1 fruit fly cellular context compared by ENCODE assay signal in the genomic region with DNA sequence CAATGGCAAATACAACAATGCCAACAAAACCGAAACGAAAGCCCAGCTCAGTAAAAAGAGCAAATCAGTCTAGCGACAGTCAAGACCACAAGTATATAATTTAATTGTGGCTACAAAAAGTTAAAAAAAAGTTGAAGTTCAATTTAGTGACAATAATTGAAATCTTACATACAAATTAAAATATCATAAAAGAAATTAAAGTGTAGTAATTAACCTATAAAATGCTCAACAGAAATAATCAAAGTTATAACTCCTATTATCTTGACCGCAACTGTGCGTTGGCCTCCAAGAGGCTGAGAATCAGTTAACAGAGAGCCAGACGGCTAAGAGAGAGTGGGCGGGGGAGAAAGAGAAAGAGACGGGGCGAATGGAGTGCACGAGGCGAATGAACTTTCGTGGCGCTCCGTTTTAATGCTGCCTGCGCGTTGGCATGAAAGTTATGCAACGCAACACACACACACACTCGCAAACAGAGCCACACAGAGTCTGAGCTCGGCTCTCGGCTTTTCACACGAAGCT.
TF ChIP-seq lines count a peak whose summit lies in the region.

No protein-coding gene starts in this region.

TF ChIP-seq in whole organism, embryonic, 481 proteins besides CTCF, POLR2A, EP300 and RAD21 (continued from another document and continues in another):
- no peak for TF ChIP-seq D19B (GFP tag; optimal IDR thresholded peaks at IDR 0.05; lab: Kevin White, UChicago)
- no peak for TF ChIP-seq CG12071 (GFP tag; optimal IDR thresholded peaks at IDR 0.05; lab: Kevin White, UChicago)
- peak; percentile 83 for TF ChIP-seq HLH3B (GFP tag; IDR thresholded peaks at IDR 0.05; lab: Robert Waterston, UW)
- TF ChIP-seq D19A (tag; optimal IDR thresholded peaks at IDR 0.05; lab: Kevin White, UChicago), result peak; percentile 88
- peak; percentile 76; the same call in 1 of the 2 replicates for TF ChIP-seq CG5953 (GFP tag; IDR thresholded peaks at IDR 0.05; lab: Robert Waterston, UW)
- TF ChIP-seq Sry-δ (GFP tag; optimal IDR thresholded peaks at IDR 0.05; lab: Kevin White, UChicago), result peak; percentile 5
- TF ChIP-seq da (GFP tag; optimal IDR thresholded peaks at IDR 0.05; lab: Kevin White, UChicago), result no peak
- TF ChIP-seq peb (GFP tag; IDR thresholded peaks at IDR 0.05; lab: Robert Waterston, UW), result peak; percentile 49; the same call in 1 of the 2 replicates
- peak; percentile 59 for TF ChIP-seq CG11723 (GFP tag; optimal IDR thresholded peaks at IDR 0.05; lab: Kevin White, UChicago)
- peak; percentile 81 for TF ChIP-seq H2.0 (GFP tag; IDR thresholded peaks at IDR 0.05; lab: Robert Waterston, UW)
- 0 out of 2 replicates have a peak, but pooled peaks have one; percentile 16 for TF ChIP-seq Rfx (GFP tag; IDR thresholded peaks at IDR 0.05; lab: Robert Waterston, UW)
- TF ChIP-seq Spps (tag; optimal IDR thresholded peaks at IDR 0.05; lab: Kevin White, UChicago), result peak; percentile 92
- no peak; the same call in 1 of the 2 replicates for TF ChIP-seq gsb (GFP tag; IDR thresholded peaks at IDR 0.05; lab: Robert Waterston, UW)
- no peak for TF ChIP-seq yki (optimal IDR thresholded peaks at IDR 0.05; lab: Kevin White, UChicago)
- no peak for TF ChIP-seq hkb (optimal IDR thresholded peaks at IDR 0.05; lab: Kevin White, UChicago)
- peak; percentile 88 for TF ChIP-seq hkb (GFP tag; IDR thresholded peaks at IDR 0.05; lab: Robert Waterston, UW)
- TF ChIP-seq nerfin-1 (tag; optimal IDR thresholded peaks at IDR 0.05; lab: Kevin White, UChicago), result peak; percentile 88
- no peak for TF ChIP-seq amos (GFP tag; IDR thresholded peaks at IDR 0.05; lab: Robert Waterston, UW; ENCODE audit: partially characterized antibody)
- peak; percentile 83 for TF ChIP-seq Asciz (GFP tag; optimal IDR thresholded peaks at IDR 0.05; lab: Kevin White, UChicago)
- TF ChIP-seq CG7745 (tag; optimal IDR thresholded peaks at IDR 0.05; lab: Kevin White, UChicago), result peak; percentile 71
- no peak for TF ChIP-seq ash1 (GFP tag; optimal IDR thresholded peaks at IDR 0.05; lab: Kevin White, UChicago)
- no peak for TF ChIP-seq luna (GFP tag; optimal IDR thresholded peaks at IDR 0.05; lab: Kevin White, UChicago)
- peak; percentile 76 for TF ChIP-seq CG18599 (GFP tag; optimal IDR thresholded peaks at IDR 0.05; lab: Kevin White, UChicago)
- TF ChIP-seq dati (GFP tag; IDR thresholded peaks at IDR 0.05; lab: Robert Waterston, UW), result no peak
- TF ChIP-seq Sox100B (GFP tag; optimal IDR thresholded peaks at IDR 0.05; lab: Kevin White, UChicago), result peak; percentile 89
- no peak; the same call in 1 of the 2 replicates for TF ChIP-seq E2f2 (GFP tag; IDR thresholded peaks at IDR 0.05; lab: Robert Waterston, UW)
- peak; percentile 72 for TF ChIP-seq CG10147 (GFP tag; optimal IDR thresholded peaks at IDR 0.05; lab: Kevin White, UChicago)
- 0 out of 2 replicates have a peak, but pooled peaks have one; percentile 25 for TF ChIP-seq CG4360 (GFP tag; IDR thresholded peaks at IDR 0.05; lab: Robert Waterston, UW)
- TF ChIP-seq CG12391 (tag; optimal IDR thresholded peaks at IDR 0.05; lab: Kevin White, UChicago), result peak; percentile 90
- TF ChIP-seq CG8089 (GFP tag; optimal IDR thresholded peaks at IDR 0.05; lab: Kevin White, UChicago), result peak; percentile 29
- no peak for TF ChIP-seq Taf1 (GFP tag; IDR thresholded peaks at IDR 0.05; lab: Robert Waterston, UW)
- TF ChIP-seq HHEX (GFP tag; optimal IDR thresholded peaks at IDR 0.05; lab: Kevin White, UChicago), result peak; percentile 63
- peak; percentile 41 for TF ChIP-seq CG12104 (GFP tag; optimal IDR thresholded peaks at IDR 0.05; lab: Kevin White, UChicago)
- peak; percentile 45 for TF ChIP-seq CG14667 (GFP tag; IDR thresholded peaks at IDR 0.05; lab: Robert Waterston, UW)
- TF ChIP-seq CG10462 (GFP tag; optimal IDR thresholded peaks at IDR 0.05; lab: Kevin White, UChicago), result peak; percentile 46
- TF ChIP-seq danr (GFP tag; IDR thresholded peaks at IDR 0.05; lab: Robert Waterston, UW), result no peak
- peak; percentile 78 for TF ChIP-seq Xbp1 (GFP tag; optimal IDR thresholded peaks at IDR 0.05; lab: Kevin White, UChicago)
- no peak for TF ChIP-seq CHES-1-like (GFP tag; optimal IDR thresholded peaks at IDR 0.05; lab: Kevin White, UChicago)
- TF ChIP-seq otp (GFP tag; IDR thresholded peaks at IDR 0.05; lab: Robert Waterston, UW), result 0 out of 3 replicates have a peak, but pooled peaks have one; percentile 33
- peak; percentile 73 for TF ChIP-seq run (tag; optimal IDR thresholded peaks at IDR 0.05; lab: Kevin White, UChicago)
- peak; percentile 36; the same call in 1 of the 2 replicates for TF ChIP-seq gt (GFP tag; IDR thresholded peaks at IDR 0.05; lab: Robert Waterston, UW)
- TF ChIP-seq CG16779 (GFP tag; IDR thresholded peaks at IDR 0.05; lab: Robert Waterston, UW), result no peak
- TF ChIP-seq CG14014 (GFP tag; IDR thresholded peaks at IDR 0.05; lab: Robert Waterston, UW), result peak; percentile 35; the same call in 1 of the 2 replicates
- TF ChIP-seq stc (GFP tag; IDR thresholded peaks at IDR 0.05; lab: Robert Waterston, UW), result peak; percentile 89
- peak; percentile 85 for TF ChIP-seq Ssrp (tag; optimal IDR thresholded peaks at IDR 0.05; lab: Kevin White, UChicago)
- TF ChIP-seq CG17912 (GFP tag; optimal IDR thresholded peaks at IDR 0.05; lab: Kevin White, UChicago), result no peak
- TF ChIP-seq NC2α (GFP tag; optimal IDR thresholded peaks at IDR 0.05; lab: Kevin White, UChicago), result peak; percentile 17
- no peak for TF ChIP-seq Doc3 (GFP tag; IDR thresholded peaks at IDR 0.05; lab: Robert Waterston, UW; ENCODE audit: partially characterized antibody)
- no peak for TF ChIP-seq CG9876 (GFP tag; optimal IDR thresholded peaks at IDR 0.05; lab: Kevin White, UChicago)
- peak; percentile 41 for TF ChIP-seq Dad (GFP tag; optimal IDR thresholded peaks at IDR 0.05; lab: Kevin White, UChicago)
- TF ChIP-seq fd64A (GFP tag; optimal IDR thresholded peaks at IDR 0.05; lab: Kevin White, UChicago), result peak; percentile 49
- TF ChIP-seq CG1233 (GFP tag; optimal IDR thresholded peaks at IDR 0.05; lab: Kevin White, UChicago), result peak; percentile 76
- no peak for TF ChIP-seq CG14965 (GFP tag; optimal IDR thresholded peaks at IDR 0.05; lab: Kevin White, UChicago; ENCODE audit: borderline replicate concordance)
- no peak for TF ChIP-seq wdn (GFP tag; IDR thresholded peaks at IDR 0.05; lab: Robert Waterston, UW)
- peak; percentile 27 for TF ChIP-seq Antp (GFP tag; optimal IDR thresholded peaks at IDR 0.05; lab: Kevin White, UChicago)
- no peak for TF ChIP-seq mam (GFP tag; optimal IDR thresholded peaks at IDR 0.05; lab: Kevin White, UChicago)
- TF ChIP-seq CG16813 (GFP tag; IDR thresholded peaks at IDR 0.05; lab: Robert Waterston, UW; ENCODE audit: partially characterized antibody), result no peak
- TF ChIP-seq CG10267 (tag; optimal IDR thresholded peaks at IDR 0.05; lab: Kevin White, UChicago), result peak; percentile 89
- TF ChIP-seq pnt (GFP tag; optimal IDR thresholded peaks at IDR 0.05; lab: Kevin White, UChicago), result no peak
- TF ChIP-seq wek (GFP tag; optimal IDR thresholded peaks at IDR 0.05; lab: Kevin White, UChicago), result peak; percentile 56
- peak; percentile 90 for TF ChIP-seq gcm (GFP tag; optimal IDR thresholded peaks at IDR 0.05; lab: Kevin White, UChicago)
- peak; percentile 60 for TF ChIP-seq CG8281 (tag; optimal IDR thresholded peaks at IDR 0.05; lab: Kevin White, UChicago)
- no peak for TF ChIP-seq Opbp (GFP tag; IDR thresholded peaks at IDR 0.05; lab: Robert Waterston, UW; ENCODE audit: partially characterized antibody)
- TF ChIP-seq CG17359 (tag; optimal IDR thresholded peaks at IDR 0.05; lab: Kevin White, UChicago), result no peak
- TF ChIP-seq abd-A (tag; optimal IDR thresholded peaks at IDR 0.05; lab: Kevin White, UChicago), result peak; percentile 17
- TF ChIP-seq Pdp1 (GFP tag; optimal IDR thresholded peaks at IDR 0.05; lab: Kevin White, UChicago), result peak; percentile 20 to 91
- peak; percentile 38 for TF ChIP-seq Side (GFP tag; optimal IDR thresholded peaks at IDR 0.05; lab: Kevin White, UChicago)
- peak; percentile 65 for TF ChIP-seq sob (GFP tag; IDR thresholded peaks at IDR 0.05; lab: Robert Waterston, UW)
- TF ChIP-seq Trl (optimal IDR thresholded peaks at IDR 0.05; lab: Kevin White, UChicago), result peak; percentile 6 to 46
- TF ChIP-seq Trl (GFP tag; optimal IDR thresholded peaks at IDR 0.05; lab: Kevin White, UChicago), result peak; percentile 27
- peak; percentile 33 for TF ChIP-seq Usf (GFP tag; optimal IDR thresholded peaks at IDR 0.05; lab: Kevin White, UChicago)
- no peak for TF ChIP-seq CG14860 (GFP tag; IDR thresholded peaks at IDR 0.05; lab: Robert Waterston, UW; ENCODE audit: partially characterized antibody)
- peak; percentile 63 for TF ChIP-seq Abd-B (GFP tag; optimal IDR thresholded peaks at IDR 0.05; lab: Kevin White, UChicago)
- peak; percentile 4 for TF ChIP-seq CG9797 (GFP tag; optimal IDR thresholded peaks at IDR 0.05; lab: Kevin White, UChicago)
- peak in 1 of 2 experiments; percentile 89 for TF ChIP-seq Eip74EF (GFP tag; optimal IDR thresholded peaks at IDR 0.05; lab: Kevin White, UChicago)
- TF ChIP-seq Fer2 (tag; optimal IDR thresholded peaks at IDR 0.05; lab: Kevin White, UChicago), result peak; percentile 41
- TF ChIP-seq CG4617 (GFP tag; optimal IDR thresholded peaks at IDR 0.05; lab: Kevin White, UChicago; ENCODE audit: borderline replicate concordance), result peak; percentile 28
- TF ChIP-seq CG5180 (GFP tag; optimal IDR thresholded peaks at IDR 0.05; lab: Kevin White, UChicago), result peak; percentile 69
- TF ChIP-seq gsb-n (tag; optimal IDR thresholded peaks at IDR 0.05; lab: Kevin White, UChicago), result peak; percentile 95
- TF ChIP-seq CG12236 (GFP tag; optimal IDR thresholded peaks at IDR 0.05; lab: Kevin White, UChicago), result peak; percentile 51
- TF ChIP-seq CG10431 (GFP tag; optimal IDR thresholded peaks at IDR 0.05; lab: Kevin White, UChicago), result peak; percentile 76
- no peak for TF ChIP-seq CG34376 (GFP tag; optimal IDR thresholded peaks at IDR 0.05; lab: Kevin White, UChicago)
- no peak for TF ChIP-seq pzg (GFP tag; optimal IDR thresholded peaks at IDR 0.05; lab: Kevin White, UChicago)
- TF ChIP-seq fru (optimal IDR thresholded peaks at IDR 0.05; lab: Kevin White, UChicago), result no peak
- TF ChIP-seq CG12744 (GFP tag; optimal IDR thresholded peaks at IDR 0.05; lab: Kevin White, UChicago), result peak; percentile 30
- no peak for TF ChIP-seq Scr (GFP tag; IDR thresholded peaks at IDR 0.05; lab: Robert Waterston, UW; ENCODE audit: partially characterized antibody)
- TF ChIP-seq ssp (GFP tag; IDR thresholded peaks at IDR 0.05; lab: Robert Waterston, UW), result peak; percentile 62
- TF ChIP-seq CG1647 (GFP tag; optimal IDR thresholded peaks at IDR 0.05; lab: Kevin White, UChicago), result no peak
- TF ChIP-seq CG15269 (tag; optimal IDR thresholded peaks at IDR 0.05; lab: Kevin White, UChicago), result peak; percentile 82
- TF ChIP-seq cato (GFP tag; optimal IDR thresholded peaks at IDR 0.05; lab: Kevin White, UChicago; ENCODE audit: borderline replicate concordance), result peak; percentile 38
- peak; percentile 46 for TF ChIP-seq CG3065 (GFP tag; optimal IDR thresholded peaks at IDR 0.05; lab: Kevin White, UChicago)
- no peak for TF ChIP-seq rib (GFP tag; IDR thresholded peaks at IDR 0.05; lab: Robert Waterston, UW)
- no peak for TF ChIP-seq CG42726 (GFP tag; IDR thresholded peaks at IDR 0.05; lab: Robert Waterston, UW; ENCODE audit: partially characterized antibody)
- TF ChIP-seq CG2202 (tag; optimal IDR thresholded peaks at IDR 0.05; lab: Kevin White, UChicago), result peak; percentile 86
- TF ChIP-seq NFAT (GFP tag; IDR thresholded peaks at IDR 0.05; lab: Robert Waterston, UW), result no peak
- TF ChIP-seq MTF-1 (GFP tag; optimal IDR thresholded peaks at IDR 0.05; lab: Kevin White, UChicago; ENCODE audit: borderline replicate concordance), result peak; percentile 43
- peak; percentile 76 for TF ChIP-seq CG1602 (GFP tag; optimal IDR thresholded peaks at IDR 0.05; lab: Kevin White, UChicago)
- TF ChIP-seq Bgb (GFP tag; IDR thresholded peaks at IDR 0.05; lab: Robert Waterston, UW; ENCODE audit: partially characterized antibody), result no peak
- peak; percentile 64 for TF ChIP-seq CG30020 (tag; optimal IDR thresholded peaks at IDR 0.05; lab: Kevin White, UChicago)
- no peak for TF ChIP-seq CG1792 (GFP tag; optimal IDR thresholded peaks at IDR 0.05; lab: Kevin White, UChicago)
- no peak for TF ChIP-seq CG3726 (GFP tag; IDR thresholded peaks at IDR 0.05; lab: Robert Waterston, UW)
- no peak for TF ChIP-seq slp2 (GFP tag; optimal IDR thresholded peaks at IDR 0.05; lab: Kevin White, UChicago)
- peak; percentile 7 for TF ChIP-seq Sry-β (GFP tag; optimal IDR thresholded peaks at IDR 0.05; lab: Kevin White, UChicago)
- peak; percentile 76 for TF ChIP-seq nau (GFP tag; optimal IDR thresholded peaks at IDR 0.05; lab: Kevin White, UChicago)
- no peak; the same call in none of the 2 replicates for TF ChIP-seq CG31224 (GFP tag; IDR thresholded peaks at IDR 0.05; lab: Robert Waterston, UW)
- TF ChIP-seq vnd (GFP tag; IDR thresholded peaks at IDR 0.05; lab: Robert Waterston, UW; ENCODE audit: partially characterized antibody), result no peak
- no peak for TF ChIP-seq CG7963 (GFP tag; IDR thresholded peaks at IDR 0.05; lab: Robert Waterston, UW; ENCODE audit: partially characterized antibody)
- peak; percentile 86 for TF ChIP-seq oc (tag; optimal IDR thresholded peaks at IDR 0.05; lab: Kevin White, UChicago)
- TF ChIP-seq CG15696 (tag; optimal IDR thresholded peaks at IDR 0.05; lab: Kevin White, UChicago), result peak; percentile 33
- no peak for TF ChIP-seq CG2889 (GFP tag; IDR thresholded peaks at IDR 0.05; lab: Robert Waterston, UW)
- TF ChIP-seq repo (GFP tag; optimal IDR thresholded peaks at IDR 0.05; lab: Kevin White, UChicago), result no peak
- no peak for TF ChIP-seq cas (GFP tag; IDR thresholded peaks at IDR 0.05; lab: Robert Waterston, UW)
- TF ChIP-seq gro (GFP tag; optimal IDR thresholded peaks at IDR 0.05; lab: Kevin White, UChicago), result no peak
- TF ChIP-seq chm (GFP tag; IDR thresholded peaks at IDR 0.05; lab: Robert Waterston, UW), result no peak; the same call in 1 of the 2 replicates
- peak; percentile 43 for TF ChIP-seq jing (GFP tag; optimal IDR thresholded peaks at IDR 0.05; lab: Kevin White, UChicago)
- peak; percentile 7; the same call in 1 of the 2 replicates for TF ChIP-seq CG10321 (GFP tag; IDR thresholded peaks at IDR 0.05; lab: Robert Waterston, UW)
- no peak for TF ChIP-seq aop (GFP tag; IDR thresholded peaks at IDR 0.05; lab: Robert Waterston, UW)
- no peak for TF ChIP-seq CkIIα-i1 (GFP tag; IDR thresholded peaks at IDR 0.05; lab: Robert Waterston, UW)
- TF ChIP-seq so (GFP tag; IDR thresholded peaks at IDR 0.05; lab: Robert Waterston, UW), result peak; percentile 88
- peak; percentile 86 for TF ChIP-seq dmrt11E (tag; optimal IDR thresholded peaks at IDR 0.05; lab: Kevin White, UChicago)
- peak; percentile 69 for TF ChIP-seq CG10366 (GFP tag; IDR thresholded peaks at IDR 0.05; lab: Robert Waterston, UW)
- no peak for TF ChIP-seq tx (GFP tag; optimal IDR thresholded peaks at IDR 0.05; lab: Kevin White, UChicago)
- TF ChIP-seq stwl (tag; optimal IDR thresholded peaks at IDR 0.05; lab: Kevin White, UChicago), result peak; percentile 30
